Worm (Caenorhabditis elegans) whole organism, midembryonic: ENCODE measurements around the gene abcf-1.

Experiments
- T22C8.4 ChIP-seq: fragments of 200-800 bp; sonication (Bioruptor generic); IDR thresholded peaks from 2 replicates; pipeline ENCODE4 v1.3.6; 2022; ENCODE audit warnings: missing genetic modification characterization, missing compliant biosample characterization
- cog-1 ChIP-seq: sonication (generic microtip); optimal IDR thresholded peaks from 2 replicates; lab custom pipeline; 2016; ENCODE audit warnings: missing genetic modification characterization, missing compliant biosample characterization
- flt-1 ChIP-seq: fragments of 200-800 bp; sonication (Bioruptor generic); IDR thresholded peaks from 2 replicates; pipeline ENCODE4 v1.3.6; 2022; ENCODE audit warnings: missing genetic modification characterization, missing compliant biosample characterization
- klf-2 ChIP-seq: fragments of 200-800 bp; sonication (Bioruptor generic); conservative IDR thresholded peaks from 2 replicates; pipeline ENCODE4 v1.3.6; 2022; ENCODE audit warnings: missing genetic modification reagents, missing genetic modification characterization, missing compliant biosample characterization
- med-1 ChIP-seq: sonication (generic microtip); optimal IDR thresholded peaks from 2 replicates; lab custom pipeline; 2017; ENCODE audit warnings: missing genetic modification characterization, mild to moderate bottlenecking, missing compliant biosample characterization, antibody characterized with exemption, missing genetic modification reagents; ENCODE audit not compliant: insufficient read depth
- ref-1 ChIP-seq: fragments of 200-800 bp; sonication (Bioruptor generic); conservative IDR thresholded peaks from 2 replicates; pipeline ENCODE4 v1.3.6; 2022; ENCODE audit warnings: missing genetic modification reagents, missing genetic modification characterization, missing compliant biosample characterization
- tab-1 ChIP-seq: fragments of 200-800 bp; sonication (Bioruptor generic); IDR thresholded peaks from 2 replicates; pipeline ENCODE4 v1.3.6; 2022; ENCODE audit warnings: missing genetic modification characterization, missing compliant biosample characterization
- ztf-23 ChIP-seq: fragments of 200-800 bp; sonication (Bioruptor generic); IDR thresholded peaks from 2 replicates; pipeline ENCODE4 v1.3.6; 2022; ENCODE audit warnings: missing genetic modification reagents, missing genetic modification characterization, missing compliant biosample characterization
- ztf-29 ChIP-seq: fragments of 200-800 bp; sonication (Bioruptor generic); IDR thresholded peaks from 2 replicates; pipeline ENCODE4 v1.3.6; 2022; ENCODE audit warnings: missing genetic modification reagents, missing genetic modification characterization, missing compliant biosample characterization

Gene abcf-1

DNA sequence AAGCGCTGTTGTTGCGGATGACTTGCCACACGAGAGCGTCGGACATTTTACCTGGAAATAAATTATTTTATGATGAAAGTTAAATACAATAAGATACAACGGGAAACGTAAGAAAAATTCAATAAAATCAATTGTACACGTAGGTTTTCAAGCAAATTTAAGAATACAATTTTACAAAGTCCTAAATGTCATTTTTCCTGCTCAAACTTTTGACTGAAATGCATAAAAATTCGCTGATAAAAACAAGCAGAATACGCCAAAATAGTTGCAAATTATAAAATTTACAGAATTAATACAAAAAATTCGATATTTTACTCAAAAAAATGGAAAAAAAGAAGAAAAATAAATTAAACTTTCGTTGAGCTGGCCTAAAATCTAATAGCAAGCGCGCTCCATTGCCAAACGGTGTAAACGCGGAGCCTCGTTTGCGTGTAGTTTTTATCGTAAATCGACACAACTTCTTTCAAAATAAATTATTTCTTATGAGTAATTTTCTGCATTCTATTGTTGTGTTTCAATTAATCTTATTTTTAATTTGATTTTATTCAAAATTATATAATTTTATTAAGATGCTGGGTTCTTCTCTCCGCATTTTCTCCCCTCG lies 35.0 kb downstream of the abcf-1 start, which contains the start of the genes rpl-28 and mrpl-49:
TSS of gene rpl-28 (minus strand) at position 51 of the 604 bp plus-strand sequence.
TSS of gene mrpl-49 (plus strand) at position 570 of the 604 bp plus-strand sequence.
- TF ChIP-seq ref-1 (GFP tag; lab: Robert Waterston, UW) (no peak), cog-1 (tag; lab: Kevin White, UChicago) (peak; percentile 60), ztf-23 (GFP tag; lab: Robert Waterston, UW) (peak; percentile 67)

DNA sequence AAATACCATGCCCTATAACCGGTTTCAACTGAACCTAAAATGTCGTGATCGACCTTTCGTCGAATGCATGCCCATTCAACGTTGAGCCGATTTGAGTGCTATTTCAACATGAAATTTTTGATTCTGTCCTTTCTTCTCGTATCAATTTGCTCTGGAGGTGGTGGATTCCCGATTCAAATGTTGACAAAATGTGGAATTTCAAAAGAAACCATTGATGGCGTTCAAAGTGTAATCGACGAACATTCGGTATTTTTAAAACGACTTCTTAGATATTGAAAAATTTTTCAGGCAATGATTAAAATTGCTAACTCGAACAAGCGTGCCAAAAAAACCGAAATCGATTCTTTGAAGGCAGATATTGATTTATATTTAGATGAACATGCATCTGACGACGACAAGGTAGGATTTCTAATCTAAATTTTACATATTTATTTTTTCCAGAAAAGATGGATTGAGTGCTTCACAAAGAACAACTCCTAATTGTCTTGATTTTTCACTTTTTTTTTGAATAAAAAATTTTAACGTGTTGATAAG lies 36.0 kb downstream of the abcf-1 start, which contains the start of gene R11D1.13:
TSS of gene R11D1.13 (plus strand) at position 51 of the 534 bp plus-strand sequence.
- no peak for TF ChIP-seq med-1 (GFP tag; lab: Kevin White, UChicago)
- TF ChIP-seq ref-1 (GFP tag; lab: Robert Waterston, UW), result no peak
- TF ChIP-seq ztf-23 (GFP tag; lab: Robert Waterston, UW), result no peak

DNA sequence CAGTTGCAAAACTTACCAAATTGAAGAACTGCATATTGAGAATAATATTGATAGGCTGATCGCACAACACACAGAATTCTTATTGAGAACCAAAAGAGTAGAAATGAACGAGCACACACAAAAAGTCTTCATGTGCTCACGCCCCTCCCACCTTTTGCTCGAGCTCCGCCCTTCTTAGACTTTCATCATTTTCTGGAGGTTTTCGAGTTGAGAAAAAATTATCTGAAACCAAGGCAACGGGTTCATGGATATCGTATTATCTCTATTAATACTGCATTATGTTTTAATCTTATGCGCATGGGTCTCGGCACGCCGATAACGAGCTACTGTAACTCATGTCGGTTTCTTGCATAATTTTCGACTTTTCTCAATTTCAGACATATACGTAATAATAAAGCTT lies 37.3 kb downstream of the abcf-1 start, which contains the start of gene R11D1.12:
TSS of gene R11D1.12 (minus strand) at position 101 of the 400 bp plus-strand sequence.
- TF ChIP-seq cog-1 (tag; lab: Kevin White, UChicago) (no peak), med-1 (GFP tag; lab: Kevin White, UChicago) (no peak), ztf-29 (no peak), flt-1 (GFP tag; lab: Robert Waterston, UW) (no peak), ztf-23 (GFP tag; lab: Robert Waterston, UW) (no peak), ref-1 (GFP tag; lab: Robert Waterston, UW) (no peak), klf-2 (no peak), tab-1 (GFP tag; lab: Robert Waterston, UW) (no peak), T22C8.4 (GFP tag; lab: Robert Waterston, UW) (no peak)

DNA sequence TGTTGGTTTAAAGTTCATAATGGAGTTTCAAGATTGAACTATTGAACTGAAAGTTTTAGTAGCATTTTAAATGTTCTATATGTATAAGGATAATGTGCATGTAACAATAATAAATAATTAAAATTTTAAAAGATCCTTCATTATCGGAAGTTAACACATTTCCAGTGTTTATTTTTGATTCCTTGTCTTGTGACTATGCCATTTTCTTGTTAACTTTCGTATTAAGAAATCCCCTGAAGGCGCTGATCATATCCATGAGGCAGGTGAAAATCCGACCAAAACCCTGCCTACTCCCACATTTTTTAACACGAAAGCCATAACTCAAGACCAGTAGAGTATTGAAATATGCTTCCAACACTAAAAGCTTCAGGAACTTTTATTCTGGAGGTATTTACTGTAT lies 43.5 kb downstream of the abcf-1 start, which contains the start of gene R11D1.7:
TSS of gene R11D1.7 (plus strand) at position 301 of the 400 bp plus-strand sequence.
- no peak for TF ChIP-seq T22C8.4 (GFP tag; lab: Robert Waterston, UW)
- TF ChIP-seq klf-2, result no peak
- no peak for TF ChIP-seq flt-1 (GFP tag; lab: Robert Waterston, UW)
- TF ChIP-seq ztf-23 (GFP tag; lab: Robert Waterston, UW), result no peak

DNA sequence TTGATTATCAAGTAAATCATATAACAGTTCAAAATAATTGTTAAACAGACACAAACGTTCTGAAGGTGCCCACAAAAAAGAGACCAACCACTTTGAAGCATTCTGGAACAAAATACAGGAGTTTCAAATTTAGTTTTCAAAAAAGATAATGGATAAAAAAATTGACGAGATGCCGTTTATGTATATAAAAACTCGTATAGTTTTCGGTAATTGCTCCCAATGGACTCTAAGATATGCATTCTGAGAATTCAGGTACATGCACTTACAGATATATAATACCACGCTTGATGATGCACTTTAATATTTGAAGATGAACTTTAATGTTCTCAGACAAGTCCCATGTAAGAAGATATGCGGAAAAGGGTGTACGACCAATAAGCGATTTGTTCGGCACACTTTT lies 44.6 kb downstream of the abcf-1 start, which contains the start of gene str-181:
TSS of gene str-181 (minus strand) at position 101 of the 400 bp plus-strand sequence.
- no peak for TF ChIP-seq tab-1 (GFP tag; lab: Robert Waterston, UW)
- TF ChIP-seq T22C8.4 (GFP tag; lab: Robert Waterston, UW), result no peak
- no peak for TF ChIP-seq ref-1 (GFP tag; lab: Robert Waterston, UW)
- TF ChIP-seq cog-1 (tag; lab: Kevin White, UChicago), result no peak
- no peak for TF ChIP-seq klf-2
- no peak for TF ChIP-seq ztf-23 (GFP tag; lab: Robert Waterston, UW)
- no peak for TF ChIP-seq flt-1 (GFP tag; lab: Robert Waterston, UW)
- TF ChIP-seq med-1 (GFP tag; lab: Kevin White, UChicago), result no peak
- no peak for TF ChIP-seq ztf-29

DNA sequence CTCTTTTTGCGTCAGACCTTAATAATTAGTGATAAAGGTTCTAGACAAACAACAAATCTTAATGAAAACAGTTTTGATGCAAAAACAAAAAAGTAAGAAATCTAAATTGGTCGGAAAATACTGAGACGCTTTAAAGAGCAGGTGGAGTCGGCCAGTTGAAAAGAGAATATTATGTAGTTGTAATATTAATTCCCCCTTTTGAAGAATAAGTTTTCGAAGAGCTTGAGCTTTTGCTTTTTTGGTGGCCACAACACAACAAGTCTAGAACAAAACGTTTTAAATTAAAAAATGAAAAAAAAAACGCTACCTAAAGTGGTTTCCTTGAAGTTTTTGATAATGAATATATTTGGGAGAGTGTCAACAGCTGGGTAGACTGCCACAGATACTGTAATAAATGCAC lies 46.7 kb downstream of the abcf-1 start, which contains the start of gene str-178:
TSS of gene str-178 (minus strand) at position 101 of the 400 bp plus-strand sequence.
- TF ChIP-seq T22C8.4 (GFP tag; lab: Robert Waterston, UW) (no peak), ztf-23 (GFP tag; lab: Robert Waterston, UW) (no peak), tab-1 (GFP tag; lab: Robert Waterston, UW) (no peak), klf-2 (no peak), ztf-29 (no peak), flt-1 (GFP tag; lab: Robert Waterston, UW) (no peak), ref-1 (GFP tag; lab: Robert Waterston, UW) (no peak), cog-1 (tag; lab: Kevin White, UChicago) (no peak), med-1 (GFP tag; lab: Kevin White, UChicago) (no peak)

DNA sequence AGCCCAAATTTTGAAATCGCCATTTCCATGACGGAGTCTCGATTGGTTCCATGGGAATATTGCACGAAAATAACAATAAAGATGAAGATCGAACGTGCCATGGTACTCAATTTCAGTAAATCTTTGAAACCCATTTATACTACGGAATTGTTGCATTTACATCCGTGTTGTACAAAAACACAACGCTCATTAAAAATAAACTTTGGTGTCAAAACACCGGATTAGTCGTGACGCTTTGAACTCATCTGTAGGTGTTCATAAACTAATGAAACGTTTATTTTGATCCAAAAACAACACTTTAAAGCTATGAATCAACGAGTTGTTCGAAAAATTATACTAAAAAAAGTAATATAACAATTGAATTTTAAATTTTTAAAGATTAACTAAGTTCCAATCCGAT lies 49.1 kb downstream of the abcf-1 start, which contains the start of gene R11D1.4:
TSS of gene R11D1.4 (minus strand) at position 101 of the 400 bp plus-strand sequence.
- TF ChIP-seq ztf-29, result no peak

DNA sequence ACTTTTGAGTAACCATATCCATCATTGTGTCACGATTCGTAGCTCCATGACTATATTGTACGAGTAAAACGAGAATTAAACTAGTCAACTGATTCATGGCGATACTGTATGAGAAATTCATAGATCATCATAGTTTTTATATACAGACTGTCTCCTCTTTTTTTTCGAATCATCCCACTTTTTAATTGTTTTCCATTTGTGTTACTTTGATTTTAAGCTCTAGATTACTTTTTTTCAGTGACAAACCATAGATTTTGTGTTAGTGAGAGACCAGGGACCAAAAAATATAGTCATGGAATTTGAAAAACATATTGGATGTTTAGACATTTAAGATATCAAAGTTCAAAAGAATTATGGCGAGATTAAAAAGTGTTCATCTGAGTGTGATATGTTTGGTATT lies 51.2 kb downstream of the abcf-1 start, which contains the start of gene R11D1.3:
TSS of gene R11D1.3 (minus strand) at position 101 of the 400 bp plus-strand sequence.
- TF ChIP-seq tab-1 (GFP tag; lab: Robert Waterston, UW) (no peak), T22C8.4 (GFP tag; lab: Robert Waterston, UW) (no peak), cog-1 (tag; lab: Kevin White, UChicago) (no peak), ref-1 (GFP tag; lab: Robert Waterston, UW) (no peak), ztf-23 (GFP tag; lab: Robert Waterston, UW) (no peak), klf-2 (no peak), med-1 (GFP tag; lab: Kevin White, UChicago) (no peak), ztf-29 (no peak), flt-1 (GFP tag; lab: Robert Waterston, UW) (no peak)
